Worm (Caenorhabditis elegans) whole organism, L3 larva: ENCODE measurements around the gene C14H10.3.

Experiments
- aly-2 ChIP-seq: fragments of 150-350 bp; optimal IDR thresholded peaks from 2 replicates; lab custom pipeline; 2014; ENCODE audit warnings: missing biosample characterization, missing genetic modification characterization
- egl-27 ChIP-seq: sonication (generic microtip); optimal IDR thresholded peaks from 4 replicates; lab custom pipeline; 2017; ENCODE audit warnings: missing biosample characterization, missing genetic modification reagents, missing genetic modification characterization
- elt-1 ChIP-seq: fragments of 150-350 bp; optimal IDR thresholded peaks from 2 replicates; lab custom pipeline; 2014; ENCODE audit warnings: missing biosample characterization, missing genetic modification characterization
- elt-3 ChIP-seq, 3 experiments: fragments of 150-350 bp in 1 of 3; sonication (generic microtip) in 2 of 3; optimal IDR thresholded peaks; 2 replicates in 2 of 3; 4 replicates in 1 of 3; lab custom pipeline; 2014 to 2017; ENCODE audit warnings: missing biosample characterization in 3 of 3, missing genetic modification characterization in 3 of 3
- lin-15B ChIP-seq: fragments of 150-350 bp; optimal IDR thresholded peaks from 2 replicates; lab custom pipeline; 2014; ENCODE audit warnings: missing biosample characterization, missing genetic modification characterization
- lin-39 ChIP-seq: fragments of 150-350 bp; optimal IDR thresholded peaks from 2 replicates; lab custom pipeline; 2018; ENCODE audit warnings: missing biosample characterization, missing genetic modification reagents, missing genetic modification characterization
- mdl-1 ChIP-seq: fragments of 150-350 bp; optimal IDR thresholded peaks from 2 replicates; lab custom pipeline; 2014; ENCODE audit warnings: missing biosample characterization, missing genetic modification characterization
- nhr-237 ChIP-seq: fragments of 150-350 bp; optimal IDR thresholded peaks from 2 replicates; lab custom pipeline; 2014; ENCODE audit warnings: missing biosample characterization, missing genetic modification characterization
- nhr-25 ChIP-seq: sonication (generic microtip); optimal IDR thresholded peaks from 2 replicates; lab custom pipeline; 2017; ENCODE audit warnings: missing biosample characterization, missing genetic modification characterization
- skn-1 ChIP-seq: fragments of 150-350 bp; optimal IDR thresholded peaks from 2 replicates; lab custom pipeline; 2014; ENCODE audit warnings: missing biosample characterization, missing genetic modification characterization
- tbx-2 ChIP-seq: sonication (generic microtip); optimal IDR thresholded peaks from 2 replicates; lab custom pipeline; 2016; ENCODE audit warnings: mild to moderate bottlenecking, missing genetic modification characterization, missing compliant biosample characterization
- ztf-11 ChIP-seq: fragments of 150-350 bp; optimal IDR thresholded peaks from 2 replicates; lab custom pipeline; 2014; ENCODE audit warnings: missing biosample characterization, missing genetic modification characterization

ce11 chrX:10249685-10250084, 21.7 kb upstream of the C14H10.3 start:
- no peak for TF ChIP-seq elt-3 (tag; optimal IDR thresholded peaks at IDR 0.05; lab: Kevin White, UChicago)
- no peak for TF ChIP-seq lin-15B (tag; lab: Kevin White, UChicago)
- TF ChIP-seq tbx-2 (tag; lab: Kevin White, UChicago), result no peak
- no peak for TF ChIP-seq ztf-11 (tag; lab: Kevin White, UChicago)
- TF ChIP-seq egl-27 (tag; lab: Kevin White, UChicago), result no peak
- no peak for TF ChIP-seq nhr-25
- TF ChIP-seq mdl-1 (tag; lab: Kevin White, UChicago), result no peak
- no peak for TF ChIP-seq elt-1 (tag; lab: Kevin White, UChicago)
- TF ChIP-seq skn-1, result no peak
- TF ChIP-seq aly-2, result no peak
- no peak for TF ChIP-seq nhr-237 (tag; lab: Kevin White, UChicago)
- TF ChIP-seq lin-39 (tag; lab: Kevin White, UChicago), result no peak
